Fruit fly (Drosophila melanogaster) whole organism, embryonic: ENCODE data around the gene BBIP1.
A peak's percentile ranks its signal among the peaks of the same experiment; 100 is the strongest.

ENCODE experiments used
- Asciz ChIP-seq: fragments of 200-800 bp; sonication (Bioruptor generic); optimal IDR thresholded peaks from 2 replicates; lab custom pipeline; 2017; ENCODE audit warnings: missing biosample characterization, mild to moderate bottlenecking, missing genetic modification characterization, missing genetic modification reagents
- B-H2 ChIP-seq: fragments of 200-800 bp; sonication (Bioruptor generic); optimal IDR thresholded peaks from 2 replicates; lab custom pipeline; 2018; ENCODE audit warnings: missing biosample characterization, mild to moderate bottlenecking, missing genetic modification characterization
- CG10462 ChIP-seq: fragments of 200-800 bp; sonication (Bioruptor generic); optimal IDR thresholded peaks from 2 replicates; lab custom pipeline; 2016; ENCODE audit warnings: missing biosample characterization, missing genetic modification characterization
- CG10979 ChIP-seq: fragments of 200-800 bp; sonication (Bioruptor generic); optimal IDR thresholded peaks from 2 replicates; lab custom pipeline; 2018; ENCODE audit warnings: missing biosample characterization, mild to moderate bottlenecking, missing genetic modification characterization, moderate library complexity
- CG11093 ChIP-seq: fragments of 200-800 bp; sonication (Bioruptor generic); IDR thresholded peaks from 3 replicates; pipeline ENCODE4 v1.3.6; 2022; ENCODE audit warnings: missing biosample characterization, missing genetic modification characterization
- CG12942 ChIP-seq: fragments of 200-800 bp; sonication (Bioruptor generic); optimal IDR thresholded peaks from 3 replicates; lab custom pipeline; 2016; ENCODE audit warnings: missing biosample characterization, missing genetic modification characterization
- CG13894 ChIP-seq: fragments of 200-800 bp; sonication (Bioruptor generic); optimal IDR thresholded peaks from 3 replicates; lab custom pipeline; 2018; ENCODE audit warnings: missing biosample characterization, mild to moderate bottlenecking, missing genetic modification characterization, moderate library complexity
- CG1529 ChIP-seq: fragments of 200-800 bp; sonication (Bioruptor generic); optimal IDR thresholded peaks from 3 replicates; lab custom pipeline; 2018; ENCODE audit warnings: missing biosample characterization, missing genetic modification characterization
- CG1603 ChIP-seq: fragments of 200-800 bp; sonication (Bioruptor generic); optimal IDR thresholded peaks from 2 replicates; lab custom pipeline; 2019; ENCODE audit warnings: missing biosample characterization, mild to moderate bottlenecking, missing genetic modification characterization, moderate library complexity
- CG16813 ChIP-seq: fragments of 200-800 bp; sonication (Bioruptor generic); IDR thresholded peaks from 3 replicates; pipeline ENCODE4 v1.3.6; 2022; ENCODE audit warnings: missing biosample characterization, missing genetic modification characterization; ENCODE audit not compliant: partially characterized antibody
- CG18011 ChIP-seq: fragments of 200-800 bp; sonication (Bioruptor generic); optimal IDR thresholded peaks from 2 replicates; lab custom pipeline; 2017; ENCODE audit warnings: missing biosample characterization, missing genetic modification characterization, mild to moderate bottlenecking, moderate library complexity, missing genotype
- CG1832 ChIP-seq: fragments of 200-800 bp; sonication (Bioruptor generic); optimal IDR thresholded peaks from 2 replicates; lab custom pipeline; 2017; ENCODE audit warnings: missing biosample characterization, mild to moderate bottlenecking, missing genetic modification characterization, inconsistent platforms
- CG2120 ChIP-seq: fragments of 200-800 bp; sonication (Bioruptor generic); optimal IDR thresholded peaks from 3 replicates; lab custom pipeline; 2016; ENCODE audit warnings: missing biosample characterization, missing genetic modification characterization
- CG34224 ChIP-seq: fragments of 200-800 bp; sonication (Bioruptor generic); IDR thresholded peaks from 3 replicates; pipeline ENCODE4 v1.3.6; 2022; ENCODE audit warnings: missing biosample characterization, missing genetic modification characterization; ENCODE audit not compliant: partially characterized antibody
- CG42726 ChIP-seq: fragments of 200-800 bp; sonication (Bioruptor generic); IDR thresholded peaks from 2 replicates; pipeline ENCODE4 v1.3.6; 2022; ENCODE audit warnings: missing biosample characterization, missing genetic modification characterization; ENCODE audit not compliant: partially characterized antibody
- CG43689 ChIP-seq: fragments of 200-800 bp; sonication (Bioruptor generic); IDR thresholded peaks from 2 replicates; pipeline ENCODE4 v1.3.6; 2022; ENCODE audit warnings: missing biosample characterization, missing genetic modification characterization
- CG7786 ChIP-seq: fragments of 200-800 bp; sonication (Bioruptor generic); optimal IDR thresholded peaks from 2 replicates; lab custom pipeline; 2016; ENCODE audit warnings: missing biosample characterization, missing genetic modification characterization
- CG8359 ChIP-seq: fragments of 200-800 bp; sonication (Bioruptor generic); optimal IDR thresholded peaks from 2 replicates; lab custom pipeline; 2017; ENCODE audit warnings: missing biosample characterization, mild to moderate bottlenecking, missing genetic modification characterization, borderline replicate concordance
- CG9437 ChIP-seq: fragments of 200-800 bp; sonication (Bioruptor generic); optimal IDR thresholded peaks from 2 replicates; lab custom pipeline; 2018; ENCODE audit warnings: missing biosample characterization, mild to moderate bottlenecking, missing genetic modification characterization
- CG9609 ChIP-seq: fragments of 200-800 bp; sonication (Bioruptor generic); optimal IDR thresholded peaks from 3 replicates; lab custom pipeline; 2016; ENCODE audit warnings: missing biosample characterization, missing genetic modification characterization
- CG9932 ChIP-seq: fragments of 200-800 bp; sonication (Bioruptor generic); IDR thresholded peaks from 2 replicates; pipeline ENCODE4 v1.3.6; 2022; ENCODE audit warnings: missing biosample characterization, missing genetic modification characterization
- CoRest ChIP-seq: fragments of 200-800 bp; sonication (Bioruptor generic); optimal IDR thresholded peaks from 3 replicates; lab custom pipeline; 2018; ENCODE audit warnings: missing biosample characterization, mild to moderate bottlenecking, missing genetic modification characterization, moderate library complexity
- Dfd ChIP-seq, 2 experiments: fragments of >200 bp; optimal IDR thresholded peaks; 2 replicates each; lab custom pipeline; 2017; ENCODE audit warnings: missing biosample characterization in 2 of 2, missing genetic modification characterization in 2 of 2
- MTF-1 ChIP-seq: fragments of 200-800 bp; sonication (Bioruptor generic); optimal IDR thresholded peaks from 2 replicates; lab custom pipeline; 2018; ENCODE audit warnings: missing biosample characterization, mild to moderate bottlenecking, missing genetic modification characterization, borderline replicate concordance
- Mad ChIP-seq: fragments of 200-800 bp; sonication (Bioruptor generic); optimal IDR thresholded peaks from 2 replicates; lab custom pipeline; 2016; ENCODE audit warnings: missing biosample characterization, missing genetic modification characterization
- Max ChIP-seq: fragments of 200-800 bp; sonication (Bioruptor generic); optimal IDR thresholded peaks from 2 replicates; lab custom pipeline; 2016; ENCODE audit warnings: missing biosample characterization, mild to moderate bottlenecking, missing genetic modification characterization
- NC2β ChIP-seq: fragments of 200-800 bp; sonication (Bioruptor generic); optimal IDR thresholded peaks from 2 replicates; lab custom pipeline; 2016; ENCODE audit warnings: missing biosample characterization, missing genetic modification characterization
- Trl ChIP-seq, 3 experiments: fragments of >200 bp in 2 of 3; fragments of 200-800 bp in 1 of 3; sonication (Bioruptor generic) in 1 of 3; optimal IDR thresholded peaks; 2 replicates in 1 of 3; 3 replicates in 2 of 3; lab custom pipeline; 2016 to 2017; ENCODE audit warnings: missing biosample characterization in 1 of 3, missing genetic modification characterization in 1 of 3
- Usf ChIP-seq: fragments of 200-800 bp; sonication (Bioruptor generic); optimal IDR thresholded peaks from 2 replicates; lab custom pipeline; 2017; ENCODE audit warnings: missing genotype, missing biosample characterization, missing genetic modification characterization
- YL-1 ChIP-seq: fragments of 200-800 bp; sonication (Bioruptor generic); optimal IDR thresholded peaks from 3 replicates; lab custom pipeline; 2017; ENCODE audit warnings: missing biosample characterization, mild to moderate bottlenecking, missing genetic modification characterization
- bab2 ChIP-seq: fragments of 200-800 bp; sonication (Bioruptor generic); optimal IDR thresholded peaks from 2 replicates; lab custom pipeline; 2016; ENCODE audit warnings: missing biosample characterization, missing genetic modification characterization
- da ChIP-seq: fragments of 200-800 bp; sonication (Bioruptor generic); optimal IDR thresholded peaks from 2 replicates; lab custom pipeline; 2016; ENCODE audit warnings: missing biosample characterization, missing genetic modification characterization
- dati ChIP-seq: fragments of 200-800 bp; sonication (Bioruptor generic); IDR thresholded peaks from 2 replicates; pipeline ENCODE4 v1.3.6; 2022; ENCODE audit warnings: missing biosample characterization, missing genetic modification characterization
- gcm2 ChIP-seq: fragments of 200-800 bp; sonication (Bioruptor generic); optimal IDR thresholded peaks from 2 replicates; lab custom pipeline; 2016; ENCODE audit warnings: missing biosample characterization, missing genetic modification characterization
- gem ChIP-seq: fragments of 200-800 bp; sonication (Bioruptor generic); optimal IDR thresholded peaks from 2 replicates; lab custom pipeline; 2019; ENCODE audit warnings: missing biosample characterization, mild to moderate bottlenecking, missing genetic modification characterization, moderate library complexity
- ham ChIP-seq: fragments of 200-800 bp; sonication (Bioruptor generic); IDR thresholded peaks from 2 replicates; pipeline ENCODE4 v1.3.6; 2022; ENCODE audit warnings: missing biosample characterization, missing genetic modification characterization
- her ChIP-seq: fragments of 200-800 bp; sonication (Bioruptor generic); optimal IDR thresholded peaks from 2 replicates; lab custom pipeline; 2016; ENCODE audit warnings: missing biosample characterization, missing genetic modification characterization
- jigr1 ChIP-seq: fragments of 200-800 bp; sonication (Bioruptor generic); IDR thresholded peaks from 3 replicates; pipeline ENCODE4 v1.3.6; 2022; ENCODE audit warnings: missing biosample characterization, missing genetic modification characterization
- klu ChIP-seq: fragments of 200-800 bp; sonication (Bioruptor generic); IDR thresholded peaks from 2 replicates; pipeline ENCODE4 v1.3.6; 2022; ENCODE audit warnings: missing biosample characterization, missing genetic modification characterization
- pb ChIP-seq: fragments of 200-800 bp; sonication (Bioruptor generic); optimal IDR thresholded peaks from 3 replicates; lab custom pipeline; 2016; ENCODE audit warnings: missing biosample characterization, missing genetic modification characterization
- pita ChIP-seq: fragments of 200-800 bp; sonication (Bioruptor generic); optimal IDR thresholded peaks from 2 replicates; lab custom pipeline; 2017; ENCODE audit warnings: missing biosample characterization, mild to moderate bottlenecking, missing genetic modification characterization
- seq ChIP-seq: fragments of 200-800 bp; sonication (Bioruptor generic); IDR thresholded peaks from 2 replicates; pipeline ENCODE4 v1.3.6; 2022; ENCODE audit warnings: missing biosample characterization, missing genetic modification characterization
- sna ChIP-seq: fragments of 200-800 bp; sonication (Bioruptor generic); IDR thresholded peaks from 2 replicates; pipeline ENCODE4 v1.3.6; 2022; ENCODE audit warnings: missing biosample characterization, missing genetic modification characterization; ENCODE audit not compliant: partially characterized antibody
- tgo ChIP-seq: fragments of 200-800 bp; sonication (Bioruptor generic); IDR thresholded peaks from 3 replicates; pipeline ENCODE4 v1.3.6; 2022; ENCODE audit warnings: missing biosample characterization, missing genetic modification characterization
- tna ChIP-seq: fragments of 200-800 bp; sonication (Bioruptor generic); IDR thresholded peaks from 2 replicates; pipeline ENCODE4 v1.3.6; 2022; ENCODE audit warnings: missing biosample characterization, missing genetic modification characterization; ENCODE audit not compliant: partially characterized antibody
- toy ChIP-seq: fragments of 200-800 bp; sonication (Bioruptor generic); IDR thresholded peaks from 2 replicates; pipeline ENCODE4 v1.3.6; 2022; ENCODE audit warnings: missing biosample characterization, missing genetic modification characterization
- vvl ChIP-seq: fragments of 200-800 bp; sonication (Bioruptor generic); IDR thresholded peaks from 2 replicates; pipeline ENCODE4 v1.3.6; 2022; ENCODE audit warnings: missing biosample characterization, missing genetic modification characterization
- wek ChIP-seq: fragments of 200-800 bp; sonication (Bioruptor generic); optimal IDR thresholded peaks from 3 replicates; lab custom pipeline; 2018; ENCODE audit warnings: missing biosample characterization, mild to moderate bottlenecking, missing genetic modification characterization, moderate library complexity
- zf30C ChIP-seq: fragments of 200-800 bp; sonication (Bioruptor generic); optimal IDR thresholded peaks from 3 replicates; lab custom pipeline; 2018; ENCODE audit warnings: missing biosample characterization, mild to moderate bottlenecking, missing genetic modification characterization

BBIP1 gene

dm6 chr3R:9436358-9436972 lies 32.3 kb downstream of the BBIP1 start (continued):
- TF ChIP-seq YL-1 (GFP tag; lab: Kevin White, UChicago) (no peak), her (GFP tag; lab: Kevin White, UChicago) (peak; percentile 12), tgo (no peak), da (GFP tag; lab: Kevin White, UChicago) (no peak), tna (GFP tag; lab: Robert Waterston, UW) (no peak), Max (GFP tag; lab: Kevin White, UChicago) (no peak), zf30C (no peak), MTF-1 (GFP tag; lab: Kevin White, UChicago) (no peak), B-H2 (GFP tag; lab: Kevin White, UChicago) (no peak), CG1832 (GFP tag; lab: Kevin White, UChicago) (no peak), CG11093 (GFP tag; lab: Robert Waterston, UW) (no peak), CG2120 (GFP tag; lab: Kevin White, UChicago) (no peak), pb (peak; percentile 29), Usf (GFP tag; lab: Kevin White, UChicago) (no peak), CG10979 (no peak), CG34224 (GFP tag; lab: Robert Waterston, UW) (no peak; the same call in 2 of the 3 replicates), CG18011 (no peak), sna (GFP tag; lab: Robert Waterston, UW) (peak; percentile 49; the same call in 1 of the 2 replicates), jigr1 (GFP tag; lab: Robert Waterston, UW) (no peak), Trl (optimal IDR thresholded peaks at IDR 0.05; lab: Kevin White, UChicago) (peak; percentile 89 to 98), Trl (GFP tag; optimal IDR thresholded peaks at IDR 0.05; lab: Kevin White, UChicago) (peak; percentile 31), Asciz (GFP tag; lab: Kevin White, UChicago) (no peak), CG42726 (GFP tag; lab: Robert Waterston, UW) (peak; percentile 37; the same call in 1 of the 2 replicates), klu (GFP tag; lab: Robert Waterston, UW) (no peak), CG9437 (GFP tag; lab: Kevin White, UChicago) (no peak), CG12942 (GFP tag; lab: Kevin White, UChicago) (no peak), dati (GFP tag; lab: Robert Waterston, UW) (no peak), vvl (peak; percentile 49), gem (tag; lab: Kevin White, UChicago) (no peak), toy (no peak), CG10462 (GFP tag; lab: Kevin White, UChicago) (no peak), CG7786 (peak; percentile 21), CG13894 (tag; lab: Kevin White, UChicago) (no peak), Dfd (GFP tag; optimal IDR thresholded peaks at IDR 0.05; lab: Kevin White, UChicago) (peak in 1 of 2 experiments; percentile 21), seq (GFP tag; lab: Robert Waterston, UW) (0 out of 2 replicates have a peak, but pooled peaks have one; percentile 13), CG16813 (GFP tag; lab: Robert Waterston, UW) (no peak; the same call in 2 of the 3 replicates), pita (GFP tag; lab: Kevin White, UChicago) (no peak), wek (GFP tag; lab: Kevin White, UChicago) (no peak), ham (no peak), CG1603 (tag; lab: Kevin White, UChicago) (no peak), CG9609 (no peak), Mad (no peak), CG9932 (GFP tag; lab: Robert Waterston, UW) (peak; percentile 38; the same call in 1 of the 2 replicates), CoRest (tag; lab: Kevin White, UChicago) (no peak), gcm2 (GFP tag; lab: Kevin White, UChicago) (no peak), bab2 (GFP tag; lab: Kevin White, UChicago) (no peak), CG8359 (no peak), CG1529 (GFP tag; lab: Kevin White, UChicago) (no peak), CG43689 (GFP tag; lab: Robert Waterston, UW) (no peak), NC2β (GFP tag; lab: Kevin White, UChicago) (no peak)
